Fruit fly (Drosophila melanogaster) whole organism, embryonic: ENCODE measurements around the gene Ufsp2.

Experiments
- Antp ChIP-seq: fragments of 200-800 bp; sonication (Bioruptor generic); optimal IDR thresholded peaks from 3 replicates; lab custom pipeline; 2016; ENCODE audit warnings: missing biosample characterization, missing genetic modification characterization
- CG10147 ChIP-seq: fragments of 200-800 bp; sonication (Bioruptor generic); optimal IDR thresholded peaks from 2 replicates; lab custom pipeline; 2019; ENCODE audit warnings: missing biosample characterization, mild to moderate bottlenecking, missing genetic modification characterization, moderate library complexity
- CG10267 ChIP-seq: fragments of 200-800 bp; sonication (Bioruptor generic); optimal IDR thresholded peaks from 2 replicates; lab custom pipeline; 2018; ENCODE audit warnings: missing biosample characterization, mild to moderate bottlenecking, missing genetic modification characterization, moderate library complexity
- CG10543 ChIP-seq: fragments of 200-800 bp; sonication (Bioruptor generic); optimal IDR thresholded peaks from 3 replicates; lab custom pipeline; 2017; ENCODE audit warnings: missing biosample characterization, mild to moderate bottlenecking, missing genetic modification characterization, moderate library complexity
- CG12219 ChIP-seq: fragments of 200-800 bp; sonication (Bioruptor generic); optimal IDR thresholded peaks from 3 replicates; lab custom pipeline; 2018; ENCODE audit warnings: missing biosample characterization, mild to moderate bottlenecking, missing genetic modification characterization
- CG14860 ChIP-seq: fragments of 200-800 bp; sonication (Bioruptor generic); IDR thresholded peaks from 3 replicates; pipeline ENCODE4 v1.3.6; 2022; ENCODE audit warnings: missing biosample characterization, missing genetic modification characterization; ENCODE audit not compliant: partially characterized antibody
- CG15514 ChIP-seq: fragments of 200-800 bp; sonication (Bioruptor generic); optimal IDR thresholded peaks from 3 replicates; lab custom pipeline; 2017; ENCODE audit warnings: missing biosample characterization, missing genetic modification characterization, mild to moderate bottlenecking, moderate library complexity, missing genetic modification reagents
- CG16779 ChIP-seq: fragments of 200-800 bp; sonication (Bioruptor generic); IDR thresholded peaks from 2 replicates; pipeline ENCODE4 v1.3.6; 2022; ENCODE audit warnings: missing biosample characterization, missing genetic modification characterization
- CG16815 ChIP-seq: fragments of 200-800 bp; sonication (Bioruptor generic); optimal IDR thresholded peaks from 3 replicates; lab custom pipeline; 2017; ENCODE audit warnings: missing biosample characterization, mild to moderate bottlenecking, missing genetic modification characterization
- CG17328 ChIP-seq: fragments of 200-800 bp; sonication (Bioruptor generic); IDR thresholded peaks from 2 replicates; pipeline ENCODE4 v1.3.6; 2022; ENCODE audit warnings: missing biosample characterization, missing genetic modification characterization
- CG18011 ChIP-seq: fragments of 200-800 bp; sonication (Bioruptor generic); optimal IDR thresholded peaks from 2 replicates; lab custom pipeline; 2017; ENCODE audit warnings: missing biosample characterization, missing genetic modification characterization, mild to moderate bottlenecking, moderate library complexity, missing genotype
- CG1832 ChIP-seq: fragments of 200-800 bp; sonication (Bioruptor generic); optimal IDR thresholded peaks from 2 replicates; lab custom pipeline; 2017; ENCODE audit warnings: missing biosample characterization, mild to moderate bottlenecking, missing genetic modification characterization, inconsistent platforms
- CG18764 ChIP-seq: fragments of 200-800 bp; sonication (Bioruptor generic); optimal IDR thresholded peaks from 3 replicates; lab custom pipeline; 2016; ENCODE audit warnings: missing biosample characterization, missing genetic modification characterization
- CG2712 ChIP-seq: fragments of 200-800 bp; optimal IDR thresholded peaks from 3 replicates; lab custom pipeline; 2019; ENCODE audit warnings: missing biosample characterization, mild to moderate bottlenecking, missing genetic modification characterization, moderate library complexity
- CG31388 ChIP-seq: fragments of 200-800 bp; sonication (Bioruptor generic); optimal IDR thresholded peaks from 2 replicates; lab custom pipeline; 2016; ENCODE audit warnings: missing biosample characterization, missing genetic modification characterization
- CG3838 ChIP-seq: fragments of 200-800 bp; sonication (Bioruptor generic); optimal IDR thresholded peaks from 3 replicates; lab custom pipeline; 2016; ENCODE audit warnings: missing biosample characterization, missing genetic modification characterization
- CG3995 ChIP-seq: fragments of 200-800 bp; sonication (Bioruptor generic); optimal IDR thresholded peaks from 3 replicates; lab custom pipeline; 2016; ENCODE audit warnings: missing biosample characterization, missing genetic modification characterization
- CG4360 ChIP-seq: fragments of 200-800 bp; sonication (Bioruptor generic); IDR thresholded peaks from 2 replicates; pipeline ENCODE4 v1.3.6; 2022; ENCODE audit warnings: missing biosample characterization, missing genetic modification characterization
- CG4424 ChIP-seq: fragments of 200-800 bp; sonication (Bioruptor generic); optimal IDR thresholded peaks from 3 replicates; lab custom pipeline; 2016; ENCODE audit warnings: missing biosample characterization, missing genetic modification characterization
- CG4820 ChIP-seq: fragments of 200-800 bp; sonication (Bioruptor generic); optimal IDR thresholded peaks from 3 replicates; lab custom pipeline; 2016; ENCODE audit warnings: missing biosample characterization, missing genetic modification characterization
- CG7372 ChIP-seq: fragments of 200-800 bp; sonication (Bioruptor generic); IDR thresholded peaks from 2 replicates; pipeline ENCODE4 v1.3.6; 2022; ENCODE audit warnings: missing biosample characterization, missing genetic modification characterization
- CG7745 ChIP-seq: fragments of 200-800 bp; sonication (Bioruptor generic); optimal IDR thresholded peaks from 2 replicates; lab custom pipeline; 2018; ENCODE audit warnings: missing biosample characterization, mild to moderate bottlenecking, missing genetic modification characterization, moderate library complexity
- CG9609 ChIP-seq: fragments of 200-800 bp; sonication (Bioruptor generic); optimal IDR thresholded peaks from 3 replicates; lab custom pipeline; 2016; ENCODE audit warnings: missing biosample characterization, missing genetic modification characterization
- Dll ChIP-seq: fragments of 200-800 bp; sonication (Bioruptor generic); IDR thresholded peaks from 4 replicates; pipeline ENCODE4 v1.3.6; 2022; ENCODE audit warnings: missing biosample characterization, missing genetic modification characterization; ENCODE audit not compliant: partially characterized antibody
- Dref ChIP-seq: fragments of 200-800 bp; sonication (Bioruptor generic); IDR thresholded peaks from 2 replicates; pipeline ENCODE4 v1.3.6; 2022; ENCODE audit warnings: missing biosample characterization, missing genetic modification characterization
- Eip74EF ChIP-seq, 2 experiments: fragments of 200-800 bp in 1 of 2; fragments of >200 bp in 1 of 2; sonication (Bioruptor generic) in 1 of 2; optimal IDR thresholded peaks; 2 replicates each; lab custom pipeline; 2017 to 2019; ENCODE audit warnings: missing biosample characterization in 2 of 2, missing genetic modification characterization in 2 of 2, mild to moderate bottlenecking in 1 of 2, moderate library complexity in 1 of 2
- Hand ChIP-seq: fragments of 200-800 bp; sonication (Bioruptor generic); optimal IDR thresholded peaks from 2 replicates; lab custom pipeline; 2017; ENCODE audit warnings: mild to moderate bottlenecking, missing biosample characterization, missing genetic modification reagents, missing genetic modification characterization
- Lhr ChIP-seq: fragments of 200-800 bp; sonication (Bioruptor generic); optimal IDR thresholded peaks from 3 replicates; lab custom pipeline; 2017; ENCODE audit warnings: mild to moderate bottlenecking, missing biosample characterization, missing genetic modification reagents, missing genetic modification characterization
- Oaz ChIP-seq: fragments of 200-800 bp; sonication (Bioruptor generic); IDR thresholded peaks from 2 replicates; pipeline ENCODE4 v1.3.6; 2022; ENCODE audit warnings: missing biosample characterization, missing genetic modification characterization
- PHDP ChIP-seq: fragments of 200-800 bp; sonication (Bioruptor generic); optimal IDR thresholded peaks from 3 replicates; lab custom pipeline; 2018; ENCODE audit warnings: missing biosample characterization, mild to moderate bottlenecking, missing genetic modification characterization, moderate library complexity
- Rfx ChIP-seq: fragments of 200-800 bp; sonication (Bioruptor generic); IDR thresholded peaks from 2 replicates; pipeline ENCODE4 v1.3.6; 2022; ENCODE audit warnings: missing biosample characterization, missing genetic modification characterization
- Rx ChIP-seq: fragments of 200-800 bp; sonication (Bioruptor generic); IDR thresholded peaks from 2 replicates; pipeline ENCODE4 v1.3.6; 2022; ENCODE audit warnings: missing biosample characterization, missing genetic modification characterization
- Spps ChIP-seq: fragments of 200-800 bp; sonication (Bioruptor generic); optimal IDR thresholded peaks from 2 replicates; lab custom pipeline; 2018; ENCODE audit warnings: missing biosample characterization, mild to moderate bottlenecking, missing genetic modification characterization
- Sry-δ ChIP-seq: fragments of 200-800 bp; sonication (Bioruptor generic); optimal IDR thresholded peaks from 2 replicates; lab custom pipeline; 2016; ENCODE audit warnings: missing biosample characterization, missing genetic modification characterization
- abd-A ChIP-seq: fragments of 200-800 bp; sonication (Bioruptor generic); optimal IDR thresholded peaks from 3 replicates; lab custom pipeline; 2019; ENCODE audit warnings: missing biosample characterization, mild to moderate bottlenecking, missing genetic modification characterization, moderate library complexity
- br ChIP-seq: fragments of >200 bp; optimal IDR thresholded peaks from 2 replicates; lab custom pipeline; 2017
- ham ChIP-seq: fragments of 200-800 bp; sonication (Bioruptor generic); IDR thresholded peaks from 2 replicates; pipeline ENCODE4 v1.3.6; 2022; ENCODE audit warnings: missing biosample characterization, missing genetic modification characterization
- lilli ChIP-seq: fragments of 200-800 bp; sonication (Bioruptor generic); optimal IDR thresholded peaks from 3 replicates; lab custom pipeline; 2016; ENCODE audit warnings: missing biosample characterization, missing genetic modification characterization
- nmo ChIP-seq: fragments of 200-800 bp; sonication (Bioruptor generic); optimal IDR thresholded peaks from 2 replicates; lab custom pipeline; 2018; ENCODE audit warnings: missing biosample characterization, mild to moderate bottlenecking, missing genetic modification characterization, moderate library complexity
- pb ChIP-seq: fragments of 200-800 bp; sonication (Bioruptor generic); optimal IDR thresholded peaks from 3 replicates; lab custom pipeline; 2016; ENCODE audit warnings: missing biosample characterization, missing genetic modification characterization
- pnt ChIP-seq: fragments of 200-800 bp; sonication (Bioruptor generic); optimal IDR thresholded peaks from 3 replicates; lab custom pipeline; 2016; ENCODE audit warnings: missing biosample characterization, missing genetic modification characterization
- ranshi ChIP-seq: fragments of 200-800 bp; sonication (Bioruptor generic); IDR thresholded peaks from 2 replicates; pipeline ENCODE4 v1.3.6; 2022; ENCODE audit warnings: missing biosample characterization, missing genetic modification characterization
- repo ChIP-seq: fragments of 200-800 bp; sonication (Bioruptor generic); optimal IDR thresholded peaks from 2 replicates; lab custom pipeline; 2016; ENCODE audit warnings: missing biosample characterization, missing genetic modification characterization
- row ChIP-seq: fragments of 200-800 bp; sonication (Bioruptor generic); IDR thresholded peaks from 3 replicates; pipeline ENCODE4 v1.3.6; 2022; ENCODE audit warnings: missing biosample characterization, missing genetic modification characterization
- sens-2 ChIP-seq: fragments of 200-800 bp; sonication (Bioruptor generic); IDR thresholded peaks from 2 replicates; pipeline ENCODE4 v1.3.6; 2022; ENCODE audit warnings: missing biosample characterization, missing genetic modification characterization
- sim ChIP-seq: fragments of 200-800 bp; sonication (Bioruptor generic); IDR thresholded peaks from 2 replicates; pipeline ENCODE4 v1.3.6; 2022; ENCODE audit warnings: missing biosample characterization, missing genetic modification characterization
- stwl ChIP-seq: fragments of 200-800 bp; sonication (Bioruptor generic); optimal IDR thresholded peaks from 3 replicates; lab custom pipeline; 2018; ENCODE audit warnings: missing biosample characterization, mild to moderate bottlenecking, missing genetic modification characterization, moderate library complexity
- vvl ChIP-seq: fragments of 200-800 bp; sonication (Bioruptor generic); IDR thresholded peaks from 2 replicates; pipeline ENCODE4 v1.3.6; 2022; ENCODE audit warnings: missing biosample characterization, missing genetic modification characterization
- z ChIP-seq: fragments of 200-800 bp; sonication (Bioruptor generic); IDR thresholded peaks from 3 replicates; pipeline ENCODE4 v1.3.6; 2022; ENCODE audit warnings: missing biosample characterization, missing genetic modification characterization

Gene Ufsp2

DNA sequence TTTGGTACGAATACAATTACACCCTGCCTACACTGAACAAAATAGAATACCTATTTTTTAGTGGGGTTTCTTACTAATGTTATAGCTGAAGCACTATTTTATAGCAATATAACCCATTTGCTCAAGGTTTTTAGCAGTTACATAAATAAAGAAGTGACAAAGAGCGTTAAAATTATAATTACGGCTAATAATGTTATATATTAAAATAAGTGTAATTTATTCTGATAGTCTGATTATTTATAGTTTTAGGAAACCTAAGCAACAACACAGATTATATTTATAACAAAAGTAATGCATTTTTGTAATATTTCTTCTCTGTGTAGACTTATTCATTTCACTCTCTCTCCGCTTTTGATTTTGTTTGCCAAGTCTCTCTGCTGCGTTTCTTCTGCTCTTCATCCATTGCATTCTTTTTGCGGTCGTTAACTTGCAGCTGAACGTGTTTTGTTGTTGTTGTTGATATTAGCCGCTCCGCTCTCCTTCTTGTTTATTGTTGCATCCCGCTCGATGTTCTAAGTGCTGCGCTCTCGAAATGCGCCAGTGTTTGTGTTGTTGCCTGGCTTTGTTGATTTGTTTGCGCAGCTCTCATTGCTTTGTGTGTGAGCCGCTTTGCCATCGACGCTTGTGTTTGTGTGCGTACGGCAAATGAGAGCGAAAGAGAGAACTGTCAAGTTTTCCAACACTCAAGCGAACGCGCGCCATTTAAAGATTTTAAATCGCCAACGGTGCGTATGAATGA is 49.5 kb downstream of the Ufsp2 start (continued):
- TF ChIP-seq lilli (GFP tag; lab: Kevin White, UChicago) (peak; percentile 55), CG31388 (GFP tag; lab: Kevin White, UChicago) (peak; percentile 55), CG10147 (GFP tag; lab: Kevin White, UChicago) (peak; percentile 89), Eip74EF (GFP tag; optimal IDR thresholded peaks at IDR 0.05; lab: Kevin White, UChicago) (peak in 1 of 2 experiments; percentile 95), pnt (GFP tag; lab: Kevin White, UChicago) (peak; percentile 43), pb (GFP tag; lab: Kevin White, UChicago) (peak; percentile 12), ranshi (GFP tag; lab: Robert Waterston, UW) (peak; percentile 78), CG15514 (GFP tag; lab: Kevin White, UChicago) (peak; percentile 57), Rfx (peak; percentile 81), CG4424 (peak; percentile 93), CG4820 (peak; percentile 89), ham (no peak), Sry-δ (GFP tag; lab: Kevin White, UChicago) (no peak), sim (GFP tag; lab: Robert Waterston, UW) (peak; percentile 69; the same call in 1 of the 2 replicates), CG10267 (tag; lab: Kevin White, UChicago) (peak; percentile 85), CG17328 (GFP tag; lab: Robert Waterston, UW) (peak; percentile 74), CG2712 (tag; lab: Kevin White, UChicago) (peak; percentile 95), Dll (GFP tag; lab: Robert Waterston, UW) (no peak), CG16815 (peak; percentile 85), PHDP (tag; lab: Kevin White, UChicago) (peak; percentile 95), Rx (GFP tag; lab: Robert Waterston, UW) (no peak), stwl (tag; lab: Kevin White, UChicago) (no peak), Oaz (GFP tag; lab: Robert Waterston, UW) (peak; percentile 66), Spps (tag; lab: Kevin White, UChicago) (peak; percentile 89), nmo (GFP tag; lab: Kevin White, UChicago) (peak; percentile 98), row (GFP tag; lab: Robert Waterston, UW) (peak; percentile 85), CG14860 (GFP tag; lab: Robert Waterston, UW) (no peak), sens-2 (GFP tag; lab: Robert Waterston, UW) (peak; percentile 69), CG7372 (peak; percentile 87), CG16779 (GFP tag; lab: Robert Waterston, UW) (no peak), CG4360 (GFP tag; lab: Robert Waterston, UW) (peak; percentile 45; the same call in 1 of the 2 replicates), CG9609 (GFP tag; lab: Kevin White, UChicago) (peak; percentile 22), br (no peak), CG18011 (GFP tag; lab: Kevin White, UChicago) (peak; percentile 50), CG10543 (GFP tag; lab: Kevin White, UChicago) (peak; percentile 57), z (no peak), CG7745 (tag; lab: Kevin White, UChicago) (no peak), vvl (GFP tag; lab: Robert Waterston, UW) (peak; percentile 84), repo (GFP tag; lab: Kevin White, UChicago) (no peak), CG1832 (GFP tag; lab: Kevin White, UChicago) (no peak), CG18764 (GFP tag; lab: Kevin White, UChicago) (peak; percentile 68), CG3838 (GFP tag; lab: Kevin White, UChicago) (peak; percentile 91), CG3995 (GFP tag; lab: Kevin White, UChicago) (peak; percentile 52), Hand (GFP tag; lab: Kevin White, UChicago) (peak; percentile 83), Antp (no peak), abd-A (tag; lab: Kevin White, UChicago) (peak; percentile 14), Dref (GFP tag; lab: Robert Waterston, UW) (no peak), CG12219 (GFP tag; lab: Kevin White, UChicago) (peak; percentile 67), Lhr (GFP tag; lab: Kevin White, UChicago) (peak; percentile 70)
